Worm (Caenorhabditis elegans): Measurements from ENCODE around the gene C47D12.5.

- no peak for TF ChIP-seq nhr-28 (tag; optimal IDR thresholded peaks at IDR 0.05)
- TF ChIP-seq pha-4 (tag; optimal IDR thresholded peaks at IDR 0.05) = no peak
Observed at ce11 chrII:11652125-11652524, 33.0 kb downstream of the C47D12.5 start.
